Worm (Caenorhabditis elegans) whole organism, L1 larva: ENCODE data around the gene F44F4.3.
"Not testable (repeated sequence)": the region's sequence is repeated elsewhere in the genome, so short reads cannot be mapped to it uniquely, and the experiment has no call there.

Experiments used
- C04F5.9 ChIP-seq: sonication (generic microtip); optimal IDR thresholded peaks from 2 replicates; lab custom pipeline; 2016; ENCODE audit warnings: missing genetic modification characterization, missing compliant biosample characterization
- C16A3.4 ChIP-seq: fragments of 150-350 bp; optimal IDR thresholded peaks from 2 replicates; lab custom pipeline; 2014; ENCODE audit warnings: missing biosample characterization, missing genetic modification characterization
- alr-1 ChIP-seq: fragments of 200-800 bp; sonication (Bioruptor generic); optimal IDR thresholded peaks from 2 replicates; lab custom pipeline; 2018; ENCODE audit warnings: borderline replicate concordance, mild to moderate bottlenecking, missing genetic modification characterization, missing compliant biosample characterization
- ceh-8 ChIP-seq: fragments of 200-800 bp; sonication (Bioruptor generic); optimal IDR thresholded peaks from 2 replicates; lab custom pipeline; 2018; ENCODE audit warnings: mild to moderate bottlenecking, missing genetic modification characterization, moderate library complexity, missing compliant biosample characterization
- ceh-82 ChIP-seq, 3 experiments: fragments of 150-350 bp in 1 of 3; sonication (generic microtip) in 2 of 3; optimal IDR thresholded peaks; 2 replicates each; lab custom pipeline; 2014 to 2017; ENCODE audit warnings: missing biosample characterization in 3 of 3, missing genetic modification characterization in 3 of 3
- ceh-88 ChIP-seq: fragments of 200-800 bp; sonication (Bioruptor generic); IDR thresholded peaks from 2 replicates; pipeline ENCODE4 v1.3.6; 2022; ENCODE audit warnings: missing genetic modification characterization, missing compliant biosample characterization
- ceh-90 ChIP-seq: sonication (generic microtip); optimal IDR thresholded peaks from 2 replicates; lab custom pipeline; 2016; ENCODE audit warnings: missing genetic modification characterization, missing compliant biosample characterization
- ces-1 ChIP-seq: fragments of 150-350 bp; optimal IDR thresholded peaks from 2 replicates; lab custom pipeline; 2014; ENCODE audit warnings: missing biosample characterization, missing genetic modification reagents, missing genetic modification characterization
- dsc-1 ChIP-seq: sonication (generic microtip); optimal IDR thresholded peaks from 2 replicates; lab custom pipeline; 2016; ENCODE audit warnings: mild to moderate bottlenecking, missing genetic modification characterization, missing compliant biosample characterization
- efl-1 ChIP-seq, 4 experiments: fragments of 150-350 bp; optimal IDR thresholded peaks in 3 of 4; peaks in 1 of 4; 1 replicate in 1 of 4; 2 replicates in 3 of 4; lab custom pipeline; 2014; ENCODE audit warnings: missing biosample characterization in 2 of 4, missing genetic modification characterization in 2 of 4, missing genetic modification reagents in 2 of 4
- egl-13 ChIP-seq: sonication (generic microtip); optimal IDR thresholded peaks from 2 replicates; lab custom pipeline; 2016; ENCODE audit warnings: missing genotype, missing genetic modification reagents, missing genetic modification characterization, missing compliant biosample characterization
- egl-27 ChIP-seq, 2 experiments: fragments of 150-350 bp in 1 of 2; sonication (generic microtip); optimal IDR thresholded peaks; 3 replicates each; lab custom pipeline; 2017 to 2018; ENCODE audit warnings: missing biosample characterization in 2 of 2, missing genetic modification characterization in 2 of 2, missing genetic modification reagents in 2 of 2
- elt-3 ChIP-seq, 6 experiments: fragments of 150-350 bp in 1 of 6; sonication (generic microtip); optimal IDR thresholded peaks; 2 replicates each; lab custom pipeline; 2017 to 2018; ENCODE audit warnings: missing biosample characterization in 6 of 6, missing genetic modification characterization in 6 of 6, inconsistent platforms in 1 of 6
- fkh-10 ChIP-seq: sonication (generic microtip); optimal IDR thresholded peaks from 2 replicates; lab custom pipeline; 2017; ENCODE audit warnings: missing biosample characterization, missing genetic modification reagents, missing genetic modification characterization
- fkh-4 ChIP-seq: sonication (generic microtip); optimal IDR thresholded peaks from 2 replicates; lab custom pipeline; 2016; ENCODE audit warnings: missing compliant biosample characterization, missing genetic modification characterization, borderline replicate concordance
- fkh-8 ChIP-seq: sonication (generic microtip); optimal IDR thresholded peaks from 2 replicates; lab custom pipeline; 2016; ENCODE audit warnings: mild to moderate bottlenecking, missing genetic modification characterization, missing compliant biosample characterization
- hlh-4 ChIP-seq: sonication (generic microtip); optimal IDR thresholded peaks from 2 replicates; lab custom pipeline; 2016; ENCODE audit warnings: mild to moderate bottlenecking, missing genetic modification characterization, missing compliant biosample characterization
- isw-1 ChIP-seq: fragments of 200-800 bp; sonication (Bioruptor generic); IDR thresholded peaks from 2 replicates; pipeline ENCODE4 v1.3.6; 2022; ENCODE audit warnings: missing genetic modification characterization, missing compliant biosample characterization
- jun-1 ChIP-seq: fragments of 150-350 bp; optimal IDR thresholded peaks from 2 replicates; lab custom pipeline; 2014; ENCODE audit warnings: missing biosample characterization, missing genetic modification reagents, missing genetic modification characterization
- lin-14 ChIP-seq: fragments of 200-800 bp; sonication (Bioruptor generic); optimal IDR thresholded peaks from 2 replicates; lab custom pipeline; 2018; ENCODE audit warnings: mild to moderate bottlenecking, missing genetic modification characterization, moderate library complexity, missing compliant biosample characterization
- lin-39 ChIP-seq: fragments of 150-350 bp; optimal IDR thresholded peaks from 2 replicates; lab custom pipeline; 2014; ENCODE audit warnings: missing biosample characterization, missing genetic modification reagents, missing genetic modification characterization
- mab-9 ChIP-seq: fragments of 200-800 bp; sonication (Bioruptor generic); IDR thresholded peaks from 2 replicates; pipeline ENCODE4 v1.3.6; 2022; ENCODE audit warnings: missing genetic modification reagents, missing genetic modification characterization, missing compliant biosample characterization
- mdl-1 ChIP-seq, 2 experiments: fragments of 150-350 bp; optimal IDR thresholded peaks; 2 replicates each; lab custom pipeline; 2014 to 2017; ENCODE audit warnings: missing biosample characterization in 2 of 2, missing genetic modification characterization in 2 of 2, inconsistent platforms in 1 of 2
- nhr-11 ChIP-seq: fragments of 150-350 bp; optimal IDR thresholded peaks from 2 replicates; lab custom pipeline; 2014; ENCODE audit warnings: missing biosample characterization, missing genetic modification characterization
- nhr-12 ChIP-seq: sonication (generic microtip); optimal IDR thresholded peaks from 2 replicates; lab custom pipeline; 2017; ENCODE audit warnings: missing biosample characterization, missing genetic modification characterization
- nhr-19 ChIP-seq: fragments of 200-800 bp; sonication (Bioruptor generic); conservative IDR thresholded peaks from 2 replicates; pipeline ENCODE4 v1.3.6; 2022; ENCODE audit warnings: missing genetic modification characterization, missing compliant biosample characterization
- nhr-20 ChIP-seq: sonication (generic microtip); optimal IDR thresholded peaks from 2 replicates; lab custom pipeline; 2016; ENCODE audit warnings: mild to moderate bottlenecking, missing genetic modification characterization, missing compliant biosample characterization
- nhr-237 ChIP-seq: fragments of 150-350 bp; optimal IDR thresholded peaks from 2 replicates; lab custom pipeline; 2014; ENCODE audit warnings: missing biosample characterization, missing genetic modification characterization
- nhr-76 ChIP-seq: sonication (generic microtip); optimal IDR thresholded peaks from 2 replicates; lab custom pipeline; 2017; ENCODE audit warnings: missing biosample characterization, missing genetic modification characterization
- nhr-84 ChIP-seq: sonication (generic microtip); optimal IDR thresholded peaks from 2 replicates; lab custom pipeline; 2017; ENCODE audit warnings: missing biosample characterization, missing genetic modification characterization
- nhr-85 ChIP-seq: sonication (generic microtip); peaks from one replicate; lab custom pipeline; 2016; ENCODE audit warnings: missing genetic modification characterization, inconsistent platforms, missing compliant biosample characterization
- nhr-90 ChIP-seq: sonication (generic microtip); optimal IDR thresholded peaks from 2 replicates; lab custom pipeline; 2016; ENCODE audit warnings: mild to moderate bottlenecking, missing genetic modification characterization, missing compliant biosample characterization; ENCODE audit not compliant: poor library complexity
- pag-3 ChIP-seq: sonication (generic microtip); optimal IDR thresholded peaks from 2 replicates; lab custom pipeline; 2017; ENCODE audit warnings: missing genetic modification characterization, mild to moderate bottlenecking, missing compliant biosample characterization, antibody characterized with exemption, borderline replicate concordance; ENCODE audit not compliant: insufficient read depth
- pqm-1 ChIP-seq: sonication (generic microtip); optimal IDR thresholded peaks from 3 replicates; lab custom pipeline; 2017; ENCODE audit warnings: missing biosample characterization, missing genetic modification characterization
- swsn-7 ChIP-seq: sonication (generic microtip); optimal IDR thresholded peaks from 2 replicates; lab custom pipeline; 2016; ENCODE audit warnings: missing genetic modification characterization, missing compliant biosample characterization
- tbx-2 ChIP-seq: sonication (generic microtip); optimal IDR thresholded peaks from 2 replicates; lab custom pipeline; 2016; ENCODE audit warnings: missing genetic modification characterization, missing compliant biosample characterization
- unc-130 ChIP-seq: fragments of 150-350 bp; optimal IDR thresholded peaks from 2 replicates; lab custom pipeline; 2017; ENCODE audit warnings: missing biosample characterization, missing genetic modification characterization, inconsistent platforms
- unc-30 ChIP-seq: sonication (generic microtip); optimal IDR thresholded peaks from 2 replicates; lab custom pipeline; 2017; ENCODE audit warnings: missing biosample characterization, missing genetic modification characterization
- unc-86 ChIP-seq: sonication (generic microtip); optimal IDR thresholded peaks from 2 replicates; lab custom pipeline; 2016; ENCODE audit warnings: missing genetic modification characterization, missing compliant biosample characterization
- zag-1 ChIP-seq: fragments of 150-350 bp; optimal IDR thresholded peaks from 2 replicates; lab custom pipeline; 2014; ENCODE audit warnings: missing biosample characterization, missing genetic modification characterization
- zip-4 ChIP-seq: fragments of 200-800 bp; sonication (Bioruptor generic); optimal IDR thresholded peaks from 2 replicates; lab custom pipeline; 2018; ENCODE audit warnings: mild to moderate bottlenecking, missing genetic modification characterization, moderate library complexity, missing compliant biosample characterization
- ztf-4 ChIP-seq: fragments of 150-350 bp; optimal IDR thresholded peaks from 2 replicates; lab custom pipeline; 2014; ENCODE audit warnings: missing biosample characterization, missing genetic modification characterization

Gene F44F4.3

ce11 chrII:10910219-10910618 is 24.5 kb upstream of the F44F4.3 start, which contains the start of gene sra-11:
Gene sra-11 (minus strand): TSS chrII:10910319.
- TF ChIP-seq zag-1 (tag; lab: Kevin White, UChicago), result no peak
- no peak for TF ChIP-seq ceh-90
- no peak for TF ChIP-seq ztf-4 (tag; lab: Kevin White, UChicago)
- no peak for TF ChIP-seq mab-9 (GFP tag; lab: Robert Waterston, UW)
- no peak for TF ChIP-seq jun-1 (tag; lab: Kevin White, UChicago)
- TF ChIP-seq nhr-11 (tag; lab: Kevin White, UChicago), result no peak

- TF ChIP-seq unc-130; lin-39 (tag; lab: Kevin White, UChicago); nhr-85 (tag; lab: Kevin White, UChicago): not testable (repeated sequence)
Measured at ce11 chrII:10904379-10904778, 18.7 kb upstream of the F44F4.3 start, which contains the start of gene sra-12. Gene sra-12 (minus strand): TSS chrII:10904479.

ce11 chrII:10902104-10902503 is 16.4 kb upstream of the F44F4.3 start, which contains the start of gene gly-1:
Gene gly-1 (minus strand): TSS chrII:10902204.
- no peak for TF ChIP-seq efl-1 (optimal IDR thresholded peaks at IDR 0.05; lab: Kevin White, UChicago)
- no peak for TF ChIP-seq efl-1 (GFP tag; optimal IDR thresholded peaks at IDR 0.05 in 1 of 2; lab: Kevin White, UChicago)
- TF ChIP-seq ces-1, result no peak
- TF ChIP-seq nhr-76 (tag; lab: Kevin White, UChicago), result no peak
- no peak for TF ChIP-seq nhr-11 (tag; lab: Kevin White, UChicago)
- no peak for TF ChIP-seq alr-1 (tag; lab: Kevin White, UChicago)
- TF ChIP-seq ceh-82 (tag; optimal IDR thresholded peaks at IDR 0.05; lab: Kevin White, UChicago), result no peak
- no peak for TF ChIP-seq ceh-8 (GFP tag; lab: Kevin White, UChicago)
- no peak for TF ChIP-seq nhr-20 (tag; lab: Kevin White, UChicago)
- TF ChIP-seq zip-4 (GFP tag; lab: Kevin White, UChicago), result no peak
- TF ChIP-seq nhr-237 (tag; lab: Kevin White, UChicago), result no peak
- TF ChIP-seq mdl-1 (tag; optimal IDR thresholded peaks at IDR 0.05; lab: Kevin White, UChicago), result no peak
- no peak for TF ChIP-seq nhr-84
- TF ChIP-seq fkh-4 (tag; lab: Kevin White, UChicago), result no peak
- no peak for TF ChIP-seq ceh-88
- no peak for TF ChIP-seq zag-1 (tag; lab: Kevin White, UChicago)
- TF ChIP-seq isw-1, result no peak
- TF ChIP-seq pag-3 (tag; lab: Kevin White, UChicago), result no peak

DNA sequence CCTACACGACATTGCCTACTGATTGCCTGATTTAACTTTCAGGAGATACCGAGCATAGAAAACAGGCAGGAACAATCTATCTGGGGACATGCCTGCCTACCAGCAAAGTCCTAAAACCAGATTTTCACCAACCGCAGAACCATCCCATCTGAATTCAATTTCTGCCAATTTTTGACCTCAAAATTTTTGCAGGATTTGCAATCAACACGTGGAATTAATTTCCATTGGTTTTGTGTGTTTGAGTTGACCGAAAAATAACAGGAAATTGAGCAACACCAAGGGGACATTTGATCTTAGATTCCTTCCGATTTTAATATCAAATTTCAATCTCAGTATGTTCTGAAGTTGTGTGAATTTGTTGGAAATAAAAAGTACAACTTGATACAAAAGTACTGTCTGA is 13.3 kb upstream of the F44F4.3 start:
- TF ChIP-seq C16A3.4 (tag; lab: Kevin White, UChicago), result no peak
- no peak for TF ChIP-seq egl-27 (tag; optimal IDR thresholded peaks at IDR 0.05; lab: Kevin White, UChicago)
- peak; percentile 93 for TF ChIP-seq dsc-1 (tag; lab: Kevin White, UChicago)
- TF ChIP-seq fkh-4 (tag; lab: Kevin White, UChicago), result peak; percentile 63
- no peak for TF ChIP-seq egl-13

DNA sequence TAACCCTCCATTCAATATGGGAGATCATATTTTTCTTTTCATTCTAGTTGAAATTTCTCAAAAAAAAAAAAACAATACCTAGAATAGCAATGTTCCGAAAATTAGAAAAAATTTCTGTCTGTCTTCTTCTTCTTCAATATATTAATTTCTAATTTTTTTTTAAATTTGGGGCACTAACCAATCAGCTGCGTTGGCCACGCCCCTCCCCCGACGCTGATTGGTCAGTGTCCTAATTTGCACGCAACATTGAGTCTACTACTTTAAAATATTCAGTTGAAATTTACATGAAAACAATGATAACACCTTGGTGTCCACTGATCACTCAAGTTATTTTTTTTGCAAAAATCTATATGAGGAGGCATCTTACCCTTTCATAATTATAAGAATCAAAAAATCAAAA is 10.2 kb upstream of the F44F4.3 start:
- no peak for TF ChIP-seq C04F5.9 (tag; lab: Kevin White, UChicago)
- no peak for TF ChIP-seq alr-1 (tag; lab: Kevin White, UChicago)
- no peak for TF ChIP-seq unc-86 (tag; lab: Kevin White, UChicago)
- no peak for TF ChIP-seq mab-9 (GFP tag; lab: Robert Waterston, UW)
- no peak for TF ChIP-seq nhr-84
- TF ChIP-seq nhr-90 (tag; lab: Kevin White, UChicago), result no peak
- TF ChIP-seq nhr-237 (tag; lab: Kevin White, UChicago), result no peak
- no peak for TF ChIP-seq pqm-1 (tag; lab: Kevin White, UChicago)
- no peak for TF ChIP-seq unc-30 (tag; lab: Kevin White, UChicago)
- TF ChIP-seq fkh-10 (GFP tag; lab: Kevin White, UChicago), result no peak
- TF ChIP-seq swsn-7 (tag; lab: Kevin White, UChicago), result no peak
- no peak for TF ChIP-seq nhr-19 (GFP tag; lab: Robert Waterston, UW)
- no peak for TF ChIP-seq fkh-8 (tag; lab: Kevin White, UChicago)
- TF ChIP-seq elt-3 (tag; optimal IDR thresholded peaks at IDR 0.05; lab: Kevin White, UChicago), result no peak
- TF ChIP-seq zip-4 (GFP tag; lab: Kevin White, UChicago), result no peak
- TF ChIP-seq pag-3 (tag; lab: Kevin White, UChicago), result no peak
- TF ChIP-seq hlh-4 (tag; lab: Kevin White, UChicago), result no peak
- no peak for TF ChIP-seq tbx-2
- TF ChIP-seq nhr-12 (tag; lab: Kevin White, UChicago), result no peak
- TF ChIP-seq lin-14 (GFP tag; lab: Kevin White, UChicago), result no peak
- TF ChIP-seq, all 84 proteins: peak for 0
